Worm (Caenorhabditis elegans): Measurements from ENCODE around the gene B0336.7.

ce11 chrIII:5677790-5678189, 19.4 kb downstream of the B0336.7 start, which contains the start of gene F54E7.9:
- no peak for TF ChIP-seq T22C8.4 (GFP tag; IDR thresholded peaks at IDR 0.05)
- TF ChIP-seq tab-1 (GFP tag; IDR thresholded peaks at IDR 0.05): no peak
- no peak for TF ChIP-seq ztf-29 (GFP tag; IDR thresholded peaks at IDR 0.05)
- no peak for TF ChIP-seq flt-1 (GFP tag; IDR thresholded peaks at IDR 0.05)

All from whole organism, midembryonic.